Fruit fly (Drosophila melanogaster) whole organism, wandering third instar larva: Measurements from ENCODE around the gene CG9624.

ENCODE experiments used
- Hr78 ChIP-seq: fragments of >200 bp; optimal IDR thresholded peaks from 2 replicates; lab custom pipeline; 2017; ENCODE audit warnings: missing biosample characterization, missing genetic modification characterization
- Jra ChIP-seq: sonication (Bioruptor generic); optimal IDR thresholded peaks from 2 replicates; lab custom pipeline; 2016; ENCODE audit warnings: missing biosample characterization, missing genetic modification characterization
- Mio ChIP-seq: sonication (Bioruptor generic); optimal IDR thresholded peaks from 2 replicates; lab custom pipeline; 2016; ENCODE audit warnings: missing biosample characterization, missing genetic modification characterization
- Myc ChIP-seq: fragments of >200 bp; optimal IDR thresholded peaks from 2 replicates; lab custom pipeline; 2017
- OdsH ChIP-seq: fragments of 200-800 bp; sonication (Bioruptor generic); optimal IDR thresholded peaks from 2 replicates; lab custom pipeline; 2016; ENCODE audit warnings: missing biosample characterization, mild to moderate bottlenecking, missing genetic modification characterization
- br ChIP-seq: fragments of 200-800 bp; sonication (Bioruptor generic); optimal IDR thresholded peaks from 2 replicates; lab custom pipeline; 2016; ENCODE audit warnings: missing biosample characterization, missing genetic modification characterization
- fru ChIP-seq: fragments of 200-800 bp; sonication (Bioruptor generic); optimal IDR thresholded peaks from 3 replicates; lab custom pipeline; 2016; ENCODE audit warnings: missing biosample characterization, mild to moderate bottlenecking, missing genetic modification characterization
- h ChIP-seq: fragments of 200-800 bp; sonication (Bioruptor generic); optimal IDR thresholded peaks from 3 replicates; lab custom pipeline; 2016; ENCODE audit warnings: missing biosample characterization, mild to moderate bottlenecking, missing genetic modification characterization
- lola ChIP-seq: fragments of >200 bp; optimal IDR thresholded peaks from 2 replicates; lab custom pipeline; 2017; ENCODE audit warnings: missing biosample characterization, missing genetic modification characterization
- psq ChIP-seq: fragments of 200-800 bp; sonication (Bioruptor generic); optimal IDR thresholded peaks from 3 replicates; lab custom pipeline; 2017; ENCODE audit warnings: missing biosample characterization, mild to moderate bottlenecking, missing genetic modification characterization, moderate library complexity
- usp ChIP-seq: fragments of >200 bp; optimal IDR thresholded peaks from 2 replicates; lab custom pipeline; 2017; ENCODE audit warnings: missing biosample characterization, missing genetic modification characterization

DNA sequence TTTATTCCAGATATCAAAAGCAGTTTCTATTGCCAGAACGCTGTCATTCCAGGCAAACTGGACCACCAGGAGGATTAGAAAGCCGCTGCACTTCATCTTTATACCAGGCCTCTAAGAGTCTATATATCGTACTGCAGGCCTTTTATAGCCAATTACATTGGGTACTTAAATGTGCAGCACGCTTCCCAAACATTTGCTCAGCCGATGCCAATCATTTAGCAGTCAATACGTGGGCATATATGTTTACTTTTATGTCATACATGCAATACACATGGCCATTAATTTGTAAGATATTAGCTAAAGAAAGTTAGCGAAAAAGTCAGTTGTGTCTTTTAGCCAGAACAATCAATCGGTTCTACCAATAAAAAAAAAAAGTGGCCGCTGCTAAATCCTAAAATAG, 7.5 kb downstream of the CG9624 start, which contains the start of gene CG33109:
- TF ChIP-seq usp (GFP tag; lab: Kevin White, UChicago) (no peak), Jra (GFP tag; lab: Kevin White, UChicago) (no peak), Myc (lab: Kevin White, UChicago) (no peak), psq (GFP tag; lab: Kevin White, UChicago) (no peak), h (GFP tag; lab: Kevin White, UChicago) (no peak), lola (GFP tag; lab: Kevin White, UChicago) (no peak), OdsH (no peak), Hr78 (GFP tag; lab: Kevin White, UChicago) (no peak), fru (GFP tag; lab: Kevin White, UChicago) (no peak), br (no peak), Mio (GFP tag; lab: Kevin White, UChicago) (no peak)
